Worm (Caenorhabditis elegans) whole organism, L4/young adult: Measurements from ENCODE around the gene str-193.

Source experiments
- W03F9.2 ChIP-seq: fragments of 150-350 bp; optimal IDR thresholded peaks from 2 replicates; lab custom pipeline; 2014; ENCODE audit warnings: missing biosample characterization, missing genetic modification characterization
- dao-5 ChIP-seq: sonication (generic microtip); optimal IDR thresholded peaks from 2 replicates; lab custom pipeline; 2016; ENCODE audit warnings: missing genotype, missing genetic modification characterization, moderate library complexity, missing compliant biosample characterization

DNA sequence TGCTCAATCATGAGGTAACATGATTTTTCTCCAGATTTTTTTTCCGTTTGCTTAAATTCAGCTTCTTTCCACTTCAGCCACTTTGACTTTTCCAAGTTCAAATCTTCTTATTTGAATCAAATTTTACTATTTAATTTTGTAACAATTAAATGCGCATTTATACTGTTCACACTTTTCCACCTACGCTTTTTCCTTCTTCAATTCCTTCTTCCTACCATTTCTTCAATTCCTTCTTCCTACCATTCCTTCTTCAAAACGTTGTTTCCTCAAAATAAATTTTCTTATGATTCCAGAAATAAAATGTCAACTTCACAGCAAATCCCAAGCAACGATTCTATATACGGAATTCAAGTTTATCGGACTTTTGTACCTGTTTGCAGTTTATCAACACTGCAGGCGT is 5.2 kb downstream of the str-193 start, which contains the start of gene sru-31:
- TF ChIP-seq W03F9.2 (tag; lab: Kevin White, UChicago), result no peak
- TF ChIP-seq dao-5, result no peak
